Worm (Caenorhabditis elegans): ENCODE measurements around the gene nspc-10.

DNA sequence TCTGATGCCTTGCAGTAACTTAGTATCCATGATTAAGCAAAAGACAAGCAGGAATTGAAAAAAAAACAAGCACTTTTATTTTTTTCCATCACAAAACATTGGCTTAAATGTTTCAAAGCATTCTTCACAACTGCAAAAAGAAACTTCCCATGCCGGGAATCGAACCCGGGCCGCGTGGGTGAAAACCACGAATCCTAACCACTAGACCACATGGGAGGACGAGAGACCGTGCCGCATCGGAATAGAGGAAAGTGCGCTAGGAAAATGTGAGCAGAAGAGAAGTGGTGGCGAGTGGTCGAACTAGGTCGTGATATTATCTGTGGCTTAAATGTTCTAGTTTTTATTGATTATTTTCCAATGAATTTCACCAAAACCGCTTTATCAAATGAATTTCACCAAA is 24.1 kb downstream of the nspc-10 start:
- TF ChIP-seq unc-62 (GFP tag; optimal IDR thresholded peaks at IDR 0.05) (no peak), nfya-1 (tag; optimal IDR thresholded peaks at IDR 0.05; ENCODE audit: insufficient read depth) (no peak), nhr-12 (tag; optimal IDR thresholded peaks at IDR 0.05) (no peak), nhr-25 (tag; optimal IDR thresholded peaks at IDR 0.05) (no peak), ama-1 (optimal IDR thresholded peaks at IDR 0.05) (no peak), daf-12 (tag; optimal IDR thresholded peaks at IDR 0.05) (no peak), pha-4 (tag; optimal IDR thresholded peaks at IDR 0.05) (no peak), egl-27 (tag; optimal IDR thresholded peaks at IDR 0.05) (no peak), fos-1 (tag; optimal IDR thresholded peaks at IDR 0.05) (no peak), fkh-10 (GFP tag; optimal IDR thresholded peaks at IDR 0.05) (no peak), ceh-82 (tag; optimal IDR thresholded peaks at IDR 0.05) (no peak), ceh-16 (tag; optimal IDR thresholded peaks at IDR 0.05) (no peak), ztf-4 (tag; optimal IDR thresholded peaks at IDR 0.05) (no peak), ceh-28 (tag; optimal IDR thresholded peaks at IDR 0.05) (peak; percentile 33)
